ENCODE assay signal across 1 fruit fly cellular context in genomic region chr3R:5705469-5706067, dm6.
TF ChIP-seq lines count a peak whose summit lies in the region.

No protein-coding gene starts in this region.

TF ChIP-seq in whole organism, embryonic, 481 proteins besides CTCF, POLR2A, EP300 and RAD21 (continued from another document and continues in another):
- TF ChIP-seq Oaz (GFP tag; IDR thresholded peaks at IDR 0.05; lab: Robert Waterston, UW) (no peak), sc (optimal IDR thresholded peaks at IDR 0.05; lab: Kevin White, UChicago) (no peak), sc (GFP tag; optimal IDR thresholded peaks at IDR 0.05; lab: Kevin White, UChicago) (peak; percentile 46), CG9932 (GFP tag; IDR thresholded peaks at IDR 0.05; lab: Robert Waterston, UW) (peak; percentile 46; the same call in 1 of the 2 replicates), CG3726 (GFP tag; IDR thresholded peaks at IDR 0.05; lab: Robert Waterston, UW) (no peak), CG18764 (GFP tag; optimal IDR thresholded peaks at IDR 0.05; lab: Kevin White, UChicago) (no peak), slbo (GFP tag; IDR thresholded peaks at IDR 0.05; lab: Robert Waterston, UW) (peak; percentile 22; the same call in 1 of the 2 replicates), E2f2 (GFP tag; IDR thresholded peaks at IDR 0.05; lab: Robert Waterston, UW) (peak; percentile 36; the same call in 1 of the 2 replicates), lilli (GFP tag; optimal IDR thresholded peaks at IDR 0.05; lab: Kevin White, UChicago) (peak; percentile 57), ro (GFP tag; IDR thresholded peaks at IDR 0.05; lab: Robert Waterston, UW) (no peak), CG13424 (tag; optimal IDR thresholded peaks at IDR 0.05; lab: Kevin White, UChicago) (peak; percentile 82), ERR (GFP tag; optimal IDR thresholded peaks at IDR 0.05; lab: Kevin White, UChicago) (no peak), fu2 (GFP tag; optimal IDR thresholded peaks at IDR 0.05; lab: Kevin White, UChicago) (no peak), CG16779 (GFP tag; IDR thresholded peaks at IDR 0.05; lab: Robert Waterston, UW) (no peak), Vsx1 (GFP tag; optimal IDR thresholded peaks at IDR 0.05; lab: Kevin White, UChicago) (no peak), HLH54F (GFP tag; optimal IDR thresholded peaks at IDR 0.05; lab: Kevin White, UChicago) (peak; percentile 8), Atf3 (GFP tag; optimal IDR thresholded peaks at IDR 0.05; lab: Kevin White, UChicago) (no peak), pfk (GFP tag; optimal IDR thresholded peaks at IDR 0.05; lab: Kevin White, UChicago) (no peak), CG32532 (GFP tag; IDR thresholded peaks at IDR 0.05; lab: Robert Waterston, UW) (peak; percentile 50), Ada2b (GFP tag; IDR thresholded peaks at IDR 0.05; lab: Robert Waterston, UW) (0 out of 2 replicates have a peak, but pooled peaks have one; percentile 9), chn (GFP tag; optimal IDR thresholded peaks at IDR 0.05; lab: Kevin White, UChicago) (no peak), CG17328 (GFP tag; IDR thresholded peaks at IDR 0.05; lab: Robert Waterston, UW) (peak; percentile 39; the same call in 1 of the 2 replicates), MTF-1 (GFP tag; optimal IDR thresholded peaks at IDR 0.05; lab: Kevin White, UChicago; ENCODE audit: borderline replicate concordance) (no peak), Doc2 (GFP tag; IDR thresholded peaks at IDR 0.05; lab: Robert Waterston, UW) (no peak), repo (GFP tag; optimal IDR thresholded peaks at IDR 0.05; lab: Kevin White, UChicago) (no peak), lmd (GFP tag; IDR thresholded peaks at IDR 0.05; lab: Robert Waterston, UW) (peak; percentile 73), CG13296 (GFP tag; optimal IDR thresholded peaks at IDR 0.05; lab: Kevin White, UChicago) (no peak), Stat92E (GFP tag; optimal IDR thresholded peaks at IDR 0.05; lab: Kevin White, UChicago) (peak in 1 of 3 experiments; percentile 33), Ravus (GFP tag; IDR thresholded peaks at IDR 0.05; lab: Robert Waterston, UW) (peak; percentile 1; the same call in 1 of the 2 replicates), zen2 (GFP tag; IDR thresholded peaks at IDR 0.05; lab: Robert Waterston, UW; ENCODE audit: partially characterized antibody) (no peak), CG18476 (GFP tag; optimal IDR thresholded peaks at IDR 0.05; lab: Kevin White, UChicago) (peak; percentile 40), bbx (GFP tag; IDR thresholded peaks at IDR 0.05; lab: Robert Waterston, UW; ENCODE audit: partially characterized antibody) (no peak), hbn (GFP tag; IDR thresholded peaks at IDR 0.05; lab: Robert Waterston, UW; ENCODE audit: partially characterized antibody) (no peak), zfh2 (GFP tag; optimal IDR thresholded peaks at IDR 0.05; lab: Kevin White, UChicago) (no peak), Adf1 (GFP tag; IDR thresholded peaks at IDR 0.05; lab: Robert Waterston, UW) (no peak), maf-S (GFP tag; optimal IDR thresholded peaks at IDR 0.05; lab: Kevin White, UChicago) (no peak), salm (tag; optimal IDR thresholded peaks at IDR 0.05; lab: Kevin White, UChicago) (peak; percentile 24), Eip74EF (GFP tag; optimal IDR thresholded peaks at IDR 0.05; lab: Kevin White, UChicago) (no peak), lbe (GFP tag; optimal IDR thresholded peaks at IDR 0.05; lab: Kevin White, UChicago) (no peak), CG7786 (GFP tag; optimal IDR thresholded peaks at IDR 0.05; lab: Kevin White, UChicago) (peak; percentile 5), CG6765 (GFP tag; optimal IDR thresholded peaks at IDR 0.05; lab: Kevin White, UChicago) (peak; percentile 61), kah (GFP tag; optimal IDR thresholded peaks at IDR 0.05; lab: Kevin White, UChicago) (peak; percentile 41), stc (GFP tag; IDR thresholded peaks at IDR 0.05; lab: Robert Waterston, UW) (0 out of 2 replicates have a peak, but pooled peaks have one; percentile 21), CrebB (tag; optimal IDR thresholded peaks at IDR 0.05; lab: Kevin White, UChicago) (no peak), CG6689 (GFP tag; IDR thresholded peaks at IDR 0.05; lab: Robert Waterston, UW) (peak; percentile 63; the same call in 1 of the 2 replicates), Sin3A (optimal IDR thresholded peaks at IDR 0.05; lab: Kevin White, UChicago) (no peak), pros (GFP tag; optimal IDR thresholded peaks at IDR 0.05; lab: Kevin White, UChicago) (no peak), Chrac-16 (GFP tag; optimal IDR thresholded peaks at IDR 0.05; lab: Kevin White, UChicago) (peak; percentile 48), bcd (GFP tag; optimal IDR thresholded peaks at IDR 0.05; lab: Kevin White, UChicago) (peak; percentile 63), zen (tag; optimal IDR thresholded peaks at IDR 0.05; lab: Kevin White, UChicago) (no peak), CG15696 (tag; optimal IDR thresholded peaks at IDR 0.05; lab: Kevin White, UChicago) (peak; percentile 37), CG10321 (GFP tag; IDR thresholded peaks at IDR 0.05; lab: Robert Waterston, UW) (no peak), CG10959 (GFP tag; IDR thresholded peaks at IDR 0.05; lab: Robert Waterston, UW) (no peak), CG1647 (GFP tag; optimal IDR thresholded peaks at IDR 0.05; lab: Kevin White, UChicago) (peak; percentile 27), stwl (tag; optimal IDR thresholded peaks at IDR 0.05; lab: Kevin White, UChicago) (no peak), CG12659 (GFP tag; optimal IDR thresholded peaks at IDR 0.05; lab: Kevin White, UChicago) (peak; percentile 62), CG3407 (GFP tag; optimal IDR thresholded peaks at IDR 0.05; lab: Kevin White, UChicago) (peak; percentile 36), CHES-1-like (GFP tag; optimal IDR thresholded peaks at IDR 0.05; lab: Kevin White, UChicago) (peak; percentile 26), CG13287 (GFP tag; IDR thresholded peaks at IDR 0.05; lab: Robert Waterston, UW; ENCODE audit: partially characterized antibody) (no peak), CG17359 (tag; optimal IDR thresholded peaks at IDR 0.05; lab: Kevin White, UChicago) (no peak), CG4707 (GFP tag; optimal IDR thresholded peaks at IDR 0.05; lab: Kevin White, UChicago) (no peak), vnd (GFP tag; IDR thresholded peaks at IDR 0.05; lab: Robert Waterston, UW; ENCODE audit: partially characterized antibody) (no peak), CG13894 (tag; optimal IDR thresholded peaks at IDR 0.05; lab: Kevin White, UChicago) (no peak), run (tag; optimal IDR thresholded peaks at IDR 0.05; lab: Kevin White, UChicago) (peak; percentile 25), CG2875 (GFP tag; optimal IDR thresholded peaks at IDR 0.05; lab: Kevin White, UChicago) (peak; percentile 43), dpn (GFP tag; optimal IDR thresholded peaks at IDR 0.05; lab: Kevin White, UChicago) (peak; percentile 54 to 55), grn (GFP tag; optimal IDR thresholded peaks at IDR 0.05; lab: Kevin White, UChicago) (no peak), crp (GFP tag; optimal IDR thresholded peaks at IDR 0.05; lab: Kevin White, UChicago) (no peak), tin (GFP tag; optimal IDR thresholded peaks at IDR 0.05; lab: Kevin White, UChicago) (peak; percentile 47), gcm (GFP tag; optimal IDR thresholded peaks at IDR 0.05; lab: Kevin White, UChicago) (peak; percentile 54), Nf-YA (GFP tag; IDR thresholded peaks at IDR 0.05; lab: Robert Waterston, UW) (peak; percentile 30; the same call in 1 of the 2 replicates), sqz (GFP tag; optimal IDR thresholded peaks at IDR 0.05; lab: Kevin White, UChicago) (no peak), toy (GFP tag; IDR thresholded peaks at IDR 0.05; lab: Robert Waterston, UW) (no peak), B-H2 (GFP tag; optimal IDR thresholded peaks at IDR 0.05; lab: Kevin White, UChicago) (no peak), CG9609 (GFP tag; optimal IDR thresholded peaks at IDR 0.05; lab: Kevin White, UChicago) (peak; percentile 1), Dad (GFP tag; optimal IDR thresholded peaks at IDR 0.05; lab: Kevin White, UChicago) (no peak), ttk (GFP tag; IDR thresholded peaks at IDR 0.05; lab: Robert Waterston, UW) (0 out of 2 replicates have a peak, but pooled peaks have one; percentile 6), CG6254 (GFP tag; optimal IDR thresholded peaks at IDR 0.05; lab: Kevin White, UChicago) (peak; percentile 64), en (GFP tag; optimal IDR thresholded peaks at IDR 0.05; lab: Kevin White, UChicago) (no peak), CkIIα-i1 (GFP tag; IDR thresholded peaks at IDR 0.05; lab: Robert Waterston, UW) (no peak), mld (GFP tag; IDR thresholded peaks at IDR 0.05; lab: Robert Waterston, UW; ENCODE audit: partially characterized antibody) (no peak), fd96Cb (tag; optimal IDR thresholded peaks at IDR 0.05; lab: Kevin White, UChicago) (peak; percentile 71), pita (GFP tag; optimal IDR thresholded peaks at IDR 0.05; lab: Kevin White, UChicago) (no peak), dimm (GFP tag; IDR thresholded peaks at IDR 0.05; lab: Robert Waterston, UW) (no peak), CG6272 (GFP tag; IDR thresholded peaks at IDR 0.05; lab: Robert Waterston, UW) (no peak), Gug (GFP tag; IDR thresholded peaks at IDR 0.05; lab: Robert Waterston, UW) (peak; percentile 30; the same call in 1 of the 4 replicates), CG30403 (GFP tag; optimal IDR thresholded peaks at IDR 0.05; lab: Kevin White, UChicago) (peak; percentile 69), btn (GFP tag; optimal IDR thresholded peaks at IDR 0.05; lab: Kevin White, UChicago) (no peak), luna (GFP tag; optimal IDR thresholded peaks at IDR 0.05; lab: Kevin White, UChicago) (no peak), Ptx1 (GFP tag; IDR thresholded peaks at IDR 0.05; lab: Robert Waterston, UW) (peak; percentile 47; the same call in 1 of the 2 replicates), CG1603 (tag; optimal IDR thresholded peaks at IDR 0.05; lab: Kevin White, UChicago) (no peak), Sox102F (GFP tag; optimal IDR thresholded peaks at IDR 0.05; lab: Kevin White, UChicago) (peak; percentile 71), Hr78 (GFP tag; optimal IDR thresholded peaks at IDR 0.05; lab: Kevin White, UChicago) (no peak), ranshi (GFP tag; IDR thresholded peaks at IDR 0.05; lab: Robert Waterston, UW) (0 out of 2 replicates have a peak, but pooled peaks have one; percentile 18), CG15269 (tag; optimal IDR thresholded peaks at IDR 0.05; lab: Kevin White, UChicago) (peak; percentile 79), pum (GFP tag; optimal IDR thresholded peaks at IDR 0.05; lab: Kevin White, UChicago) (peak; percentile 2), HLH4C (GFP tag; IDR thresholded peaks at IDR 0.05; lab: Robert Waterston, UW; ENCODE audit: partially characterized antibody) (no peak), chif (GFP tag; optimal IDR thresholded peaks at IDR 0.05; lab: Kevin White, UChicago) (peak; percentile 43 to 56), dan (GFP tag; IDR thresholded peaks at IDR 0.05; lab: Robert Waterston, UW) (no peak), usp (GFP tag; optimal IDR thresholded peaks at IDR 0.05; lab: Kevin White, UChicago) (no peak), CG11085 (GFP tag; IDR thresholded peaks at IDR 0.05; lab: Robert Waterston, UW) (no peak), CG7556 (GFP tag; optimal IDR thresholded peaks at IDR 0.05; lab: Kevin White, UChicago) (peak; percentile 76), CG33557 (GFP tag; optimal IDR thresholded peaks at IDR 0.05; lab: Kevin White, UChicago) (peak; percentile 34), CG17829 (tag; optimal IDR thresholded peaks at IDR 0.05; lab: Kevin White, UChicago) (peak; percentile 80), schlank (tag; optimal IDR thresholded peaks at IDR 0.05; lab: Kevin White, UChicago) (peak; percentile 21), CG10366 (GFP tag; IDR thresholded peaks at IDR 0.05; lab: Robert Waterston, UW) (peak; percentile 17; the same call in 1 of the 2 replicates), Hr39 (optimal IDR thresholded peaks at IDR 0.05; lab: Kevin White, UChicago) (no peak), exex (tag; optimal IDR thresholded peaks at IDR 0.05; lab: Kevin White, UChicago) (no peak), Ets97D (GFP tag; optimal IDR thresholded peaks at IDR 0.05; lab: Kevin White, UChicago) (no peak), CG8478 (optimal IDR thresholded peaks at IDR 0.05; lab: Kevin White, UChicago) (no peak), Rfx (GFP tag; IDR thresholded peaks at IDR 0.05; lab: Robert Waterston, UW) (peak; percentile 50; the same call in 1 of the 2 replicates), Ets65A (GFP tag; lab: Kevin White, UChicago) (peak; percentile 90), CoRest (tag; optimal IDR thresholded peaks at IDR 0.05; lab: Kevin White, UChicago) (peak; percentile 80), CG12744 (GFP tag; optimal IDR thresholded peaks at IDR 0.05; lab: Kevin White, UChicago) (no peak), sd (tag; optimal IDR thresholded peaks at IDR 0.05; lab: Kevin White, UChicago) (peak; percentile 47), jing (GFP tag; optimal IDR thresholded peaks at IDR 0.05; lab: Kevin White, UChicago) (peak; percentile 40), Lim3 (GFP tag; IDR thresholded peaks at IDR 0.05; lab: Robert Waterston, UW) (no peak), rib (GFP tag; IDR thresholded peaks at IDR 0.05; lab: Robert Waterston, UW) (no peak), nmo (GFP tag; optimal IDR thresholded peaks at IDR 0.05; lab: Kevin White, UChicago) (peak; percentile 84), Antp (GFP tag; optimal IDR thresholded peaks at IDR 0.05; lab: Kevin White, UChicago) (no peak), Dek (tag; optimal IDR thresholded peaks at IDR 0.05; lab: Kevin White, UChicago) (peak; percentile 47), CG11456 (GFP tag; IDR thresholded peaks at IDR 0.05; lab: Robert Waterston, UW) (no peak), h (optimal IDR thresholded peaks at IDR 0.05; lab: Kevin White, UChicago) (no peak), CG3281 (GFP tag; optimal IDR thresholded peaks at IDR 0.05; lab: Kevin White, UChicago) (peak; percentile 78), Opbp (GFP tag; IDR thresholded peaks at IDR 0.05; lab: Robert Waterston, UW; ENCODE audit: partially characterized antibody) (no peak), CG2116 (GFP tag; optimal IDR thresholded peaks at IDR 0.05; lab: Kevin White, UChicago) (peak; percentile 0), gem (tag; optimal IDR thresholded peaks at IDR 0.05; lab: Kevin White, UChicago) (peak; percentile 82), vfl (GFP tag; optimal IDR thresholded peaks at IDR 0.05; lab: Kevin White, UChicago) (no peak), esg (GFP tag; conservative IDR thresholded peaks at IDR 0.05; lab: Robert Waterston, UW) (peak; percentile 47; the same call in 1 of the 2 replicates), CG2129 (GFP tag; IDR thresholded peaks at IDR 0.05; lab: Robert Waterston, UW; ENCODE audit: partially characterized antibody) (no peak), ara (GFP tag; IDR thresholded peaks at IDR 0.05; lab: Robert Waterston, UW) (peak; percentile 57; the same call in 1 of the 2 replicates), gsb (GFP tag; IDR thresholded peaks at IDR 0.05; lab: Robert Waterston, UW) (no peak)
